Worm (Caenorhabditis elegans): Measurements from ENCODE around the gene tsp-8.

DNA sequence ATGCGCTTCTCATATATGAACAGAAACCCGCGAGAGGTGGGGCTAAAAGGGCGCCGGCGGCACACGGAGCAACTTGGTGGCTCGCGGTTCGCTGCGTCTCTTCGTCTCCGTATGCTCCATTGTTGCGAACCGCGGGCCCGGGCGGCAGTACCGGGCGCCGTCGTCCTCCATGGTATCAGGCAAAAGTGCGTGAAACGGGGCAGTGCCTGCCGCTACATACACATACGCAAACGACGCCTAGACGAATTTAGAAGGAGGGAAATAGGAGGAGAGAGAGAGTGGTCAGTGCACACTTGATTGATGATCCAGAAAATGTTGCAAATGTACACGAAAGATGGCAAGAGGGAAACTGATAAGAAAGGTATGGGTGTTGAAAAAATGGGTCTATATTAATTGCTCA is 15.2 kb upstream of the tsp-8 start:
- TF ChIP-seq snpc-4 (tag; optimal IDR thresholded peaks at IDR 0.05) = no peak
- no peak for TF ChIP-seq ztf-11 (tag; optimal IDR thresholded peaks at IDR 0.05)
- no peak for TF ChIP-seq unc-39 (tag; optimal IDR thresholded peaks at IDR 0.05)
- no peak for TF ChIP-seq nhr-28 (tag; optimal IDR thresholded peaks at IDR 0.05)
- no peak for TF ChIP-seq elt-1 (tag; optimal IDR thresholded peaks at IDR 0.05; ENCODE audit: borderline replicate concordance, insufficient read depth)
- TF ChIP-seq unc-62 (GFP tag; optimal IDR thresholded peaks at IDR 0.05) = no peak

Measured in whole organism, mixed stage, embryonic.